Worm (Caenorhabditis elegans): ENCODE data around the gene Y50D4C.5.

Gene Y50D4C.5

DNA sequence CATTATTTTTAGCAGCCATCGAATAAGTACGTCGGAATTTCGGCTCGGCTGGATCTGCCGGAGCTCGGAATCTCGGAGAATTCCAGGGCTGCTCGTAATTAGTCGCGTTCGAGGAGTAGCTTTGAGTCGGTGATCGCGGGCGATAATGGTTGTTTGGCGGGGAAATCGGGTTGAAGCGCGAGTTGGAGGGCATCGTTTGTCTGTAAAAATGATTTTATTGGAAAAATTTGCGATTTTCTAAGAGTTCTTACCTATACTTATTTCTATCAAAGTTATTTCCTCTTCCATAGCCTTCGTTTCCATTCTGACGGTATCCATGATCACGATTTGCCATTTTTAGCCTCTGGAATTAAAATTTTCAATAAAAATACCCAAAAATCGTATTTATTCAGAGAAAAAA lies at the start of gene Y50D4C.5:
Gene Y50D4C.5, minus strand, starts transcription at position 345 of the 400 bp plus-strand sequence.
- TF ChIP-seq ceh-39 (tag; optimal IDR thresholded peaks at IDR 0.05) (no peak), elt-1 (tag; optimal IDR thresholded peaks at IDR 0.05; ENCODE audit: borderline replicate concordance, insufficient read depth) (no peak), ceh-43 (GFP tag; optimal IDR thresholded peaks at IDR 0.05) (no peak), unc-120 (tag; optimal IDR thresholded peaks at IDR 0.05; ENCODE audit: poor library complexity, severe bottlenecking) (no peak), zip-8 (tag; optimal IDR thresholded peaks at IDR 0.05) (no peak), nhr-237 (tag; optimal IDR thresholded peaks at IDR 0.05) (no peak), nhr-12 (tag; optimal IDR thresholded peaks at IDR 0.05) (no peak), unc-62 (GFP tag; optimal IDR thresholded peaks at IDR 0.05) (no peak), hlh-1 (tag; optimal IDR thresholded peaks at IDR 0.05) (no peak), nhr-28 (tag; optimal IDR thresholded peaks at IDR 0.05) (no peak), nhr-2 (tag; optimal IDR thresholded peaks at IDR 0.05) (no peak)

DNA sequence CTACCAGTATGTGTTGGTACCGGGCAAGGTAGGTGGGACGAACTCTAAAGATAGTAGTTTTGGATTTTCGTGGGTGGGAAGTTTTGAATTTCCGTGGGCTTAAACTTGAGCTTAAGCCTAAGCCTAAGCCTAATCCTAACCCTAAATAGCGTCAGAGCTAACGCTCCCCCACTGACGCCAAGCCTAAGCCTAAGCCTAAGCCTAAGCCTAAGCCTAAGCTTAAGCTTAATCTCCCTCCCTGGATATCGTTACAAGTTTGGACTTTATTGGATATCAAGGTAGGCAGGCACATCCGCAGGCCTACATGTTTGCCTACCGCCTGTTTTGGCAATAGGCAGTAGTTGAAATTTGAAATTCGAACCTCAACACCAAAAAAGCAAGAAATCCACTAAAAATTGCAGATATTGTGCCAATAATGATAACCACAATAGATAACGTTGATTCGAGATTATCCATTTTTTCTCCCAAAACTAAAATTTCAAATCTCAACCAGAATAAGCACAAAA lies 49.1 kb upstream of the Y50D4C.5 start, which contains the start of gene K10C9.4:
Gene K10C9.4, minus strand, starts transcription at position 456 of the 506 bp plus-strand sequence.
- TF ChIP-seq sptf-1 (tag; optimal IDR thresholded peaks at IDR 0.05), result no peak
- TF ChIP-seq ces-1 (GFP tag; optimal IDR thresholded peaks at IDR 0.05), result no peak
- TF ChIP-seq mep-1 (tag; optimal IDR thresholded peaks at IDR 0.05), result no peak
- no peak for TF ChIP-seq unc-39 (tag; optimal IDR thresholded peaks at IDR 0.05)
- no peak for TF ChIP-seq ceh-83 (GFP tag; optimal IDR thresholded peaks at IDR 0.05)
- TF ChIP-seq ztf-11 (tag; optimal IDR thresholded peaks at IDR 0.05), result no peak

DNA sequence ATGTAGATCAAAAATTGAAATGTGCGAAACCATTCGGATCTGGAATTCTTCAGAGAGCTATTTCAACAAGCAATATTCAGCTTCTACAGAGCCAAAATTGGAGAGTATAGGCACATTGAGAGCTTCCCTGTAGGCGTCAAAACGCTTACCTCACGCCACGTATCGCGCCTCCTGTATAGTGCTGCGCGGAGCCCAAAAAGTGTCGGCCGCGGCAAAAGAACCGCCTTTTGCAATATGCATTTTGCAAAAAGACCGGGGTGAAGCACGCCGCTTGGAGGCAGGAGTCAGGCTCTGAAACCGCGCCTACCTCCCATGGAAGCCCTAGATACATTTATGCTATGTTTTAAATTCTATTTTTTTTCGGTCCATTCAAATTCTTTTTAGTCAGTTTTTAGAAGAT lies 48.1 kb upstream of the Y50D4C.5 start:
- TF ChIP-seq elt-3 (tag; optimal IDR thresholded peaks at IDR 0.05) (no peak), mep-1 (tag; optimal IDR thresholded peaks at IDR 0.05) (no peak), nhr-28 (tag; optimal IDR thresholded peaks at IDR 0.05) (no peak), drap-1 (GFP tag; optimal IDR thresholded peaks at IDR 0.05) (no peak), nhr-237 (tag; optimal IDR thresholded peaks at IDR 0.05) (no peak), ceh-43 (GFP tag; optimal IDR thresholded peaks at IDR 0.05) (no peak), zip-8 (tag; optimal IDR thresholded peaks at IDR 0.05) (no peak), mls-2 (tag; optimal IDR thresholded peaks at IDR 0.05) (no peak), M03D4.4 (tag; optimal IDR thresholded peaks at IDR 0.05) (no peak), cnd-1 (tag; optimal IDR thresholded peaks at IDR 0.05) (no peak), bed-3 (GFP tag; optimal IDR thresholded peaks at IDR 0.05) (no peak), blmp-1 (tag; optimal IDR thresholded peaks at IDR 0.05) (no peak), ham-2 (GFP tag; optimal IDR thresholded peaks at IDR 0.05) (no peak), nhr-76 (tag; optimal IDR thresholded peaks at IDR 0.05) (no peak), mab-5 (tag; optimal IDR thresholded peaks at IDR 0.05) (no peak)

DNA sequence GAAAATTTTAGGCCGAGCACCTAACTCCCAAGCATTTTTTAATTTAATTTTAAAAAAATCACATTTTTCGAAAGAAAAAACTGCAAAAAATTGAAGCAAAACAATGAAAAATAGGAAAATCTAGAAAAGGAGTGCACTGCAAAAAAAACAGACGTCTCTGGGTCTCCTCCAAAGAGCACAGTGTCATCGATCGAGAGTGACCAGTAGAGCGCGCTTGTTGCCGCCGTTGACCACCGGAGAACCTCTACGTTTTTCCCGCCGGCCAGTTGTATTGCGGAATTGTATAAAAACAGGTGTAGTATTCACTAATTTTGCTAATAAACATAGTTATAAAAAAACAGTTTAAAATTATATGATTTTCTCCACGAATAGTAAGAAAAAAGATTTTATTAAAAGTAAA lies 45.8 kb upstream of the Y50D4C.5 start:
- TF ChIP-seq unc-39 (tag; optimal IDR thresholded peaks at IDR 0.05) (no peak), lsy-2 (tag; optimal IDR thresholded peaks at IDR 0.05) (peak; percentile 1), ceh-43 (GFP tag; optimal IDR thresholded peaks at IDR 0.05) (no peak), bed-3 (GFP tag; optimal IDR thresholded peaks at IDR 0.05) (no peak), unc-120 (tag; optimal IDR thresholded peaks at IDR 0.05; ENCODE audit: poor library complexity, severe bottlenecking) (peak; percentile 42), ces-1 (GFP tag; optimal IDR thresholded peaks at IDR 0.05) (no peak)

DNA sequence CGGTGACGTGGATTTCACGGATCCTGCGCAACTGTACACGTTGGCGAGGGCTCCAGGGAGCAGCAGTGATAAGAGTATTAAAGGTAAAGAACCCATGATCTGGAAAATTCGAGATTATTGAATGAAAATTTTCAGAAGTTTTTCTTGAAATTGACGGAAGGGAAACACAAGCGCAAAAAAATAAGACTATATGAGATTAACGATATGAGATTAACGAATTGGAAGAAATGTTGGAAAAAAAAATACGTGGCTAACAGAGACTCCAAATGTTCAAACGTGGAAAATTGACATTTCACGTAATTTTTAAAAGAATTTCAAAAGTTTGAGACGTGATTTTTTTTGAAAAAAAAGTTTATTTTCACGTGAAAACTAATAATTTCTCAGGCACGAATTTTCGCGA lies 44.9 kb upstream of the Y50D4C.5 start, which contains the start of gene nra-4:
Gene nra-4, minus strand, starts transcription at position 101 of the 400 bp plus-strand sequence.
- TF ChIP-seq sem-2 (GFP tag; optimal IDR thresholded peaks at IDR 0.05), result no peak
- no peak for TF ChIP-seq ceh-83 (GFP tag; optimal IDR thresholded peaks at IDR 0.05)
- no peak for TF ChIP-seq ztf-11 (tag; optimal IDR thresholded peaks at IDR 0.05)
- no peak for TF ChIP-seq pha-4 (tag; optimal IDR thresholded peaks at IDR 0.05)
- no peak for TF ChIP-seq ces-1 (GFP tag; optimal IDR thresholded peaks at IDR 0.05)
- no peak for TF ChIP-seq nhr-28 (tag; optimal IDR thresholded peaks at IDR 0.05)
- no peak for TF ChIP-seq M03D4.4 (tag; optimal IDR thresholded peaks at IDR 0.05)
- no peak for TF ChIP-seq unc-120 (tag; optimal IDR thresholded peaks at IDR 0.05; ENCODE audit: poor library complexity, severe bottlenecking)
- TF ChIP-seq nhr-2 (tag; optimal IDR thresholded peaks at IDR 0.05), result no peak
- TF ChIP-seq sptf-1 (tag; optimal IDR thresholded peaks at IDR 0.05), result no peak
- no peak for TF ChIP-seq mls-2 (tag; optimal IDR thresholded peaks at IDR 0.05)
- TF ChIP-seq ceh-43 (GFP tag; optimal IDR thresholded peaks at IDR 0.05), result no peak
- TF ChIP-seq mab-5 (tag; optimal IDR thresholded peaks at IDR 0.05), result no peak
- no peak for TF ChIP-seq blmp-1 (tag; optimal IDR thresholded peaks at IDR 0.05)
- no peak for TF ChIP-seq lsy-2 (tag; optimal IDR thresholded peaks at IDR 0.05)
- no peak for TF ChIP-seq lin-32 (GFP tag; optimal IDR thresholded peaks at IDR 0.05)

All from whole organism, mixed stage, embryonic.